Worm (Caenorhabditis elegans): ENCODE results near the gene F37C4.6.

ce11 chrIV:3844584-3844983 lies 33.5 kb downstream of the F37C4.6 start:
- TF ChIP-seq med-1 (GFP tag; optimal IDR thresholded peaks at IDR 0.05; ENCODE audit: insufficient read depth) (no peak), ztf-29 (GFP tag; IDR thresholded peaks at IDR 0.05) (no peak), ztf-23 (GFP tag; IDR thresholded peaks at IDR 0.05) (no peak), ref-1 (GFP tag; conservative IDR thresholded peaks at IDR 0.05) (no peak)
